Fruit fly (Drosophila melanogaster): ENCODE measurements around the gene CG6462.

Gene CG6462

dm6 chr3L:5992249-5992648, 44.7 kb upstream of the CG6462 start (continued):
- TF ChIP-seq kah (GFP tag; optimal IDR thresholded peaks at IDR 0.05) (no peak), Xbp1 (GFP tag; optimal IDR thresholded peaks at IDR 0.05) (no peak), CG34224 (GFP tag; IDR thresholded peaks at IDR 0.05; ENCODE audit: partially characterized antibody) (no peak), CG9876 (GFP tag; optimal IDR thresholded peaks at IDR 0.05) (no peak), hb (GFP tag; IDR thresholded peaks at IDR 0.05; ENCODE audit: partially characterized antibody) (no peak), ara (GFP tag; IDR thresholded peaks at IDR 0.05) (0 out of 2 replicates have a peak, but pooled peaks have one; percentile 38), CG13424 (tag; optimal IDR thresholded peaks at IDR 0.05) (no peak), org-1 (GFP tag; optimal IDR thresholded peaks at IDR 0.05) (no peak), sna (GFP tag; IDR thresholded peaks at IDR 0.05; ENCODE audit: partially characterized antibody) (no peak), MTF-1 (GFP tag; optimal IDR thresholded peaks at IDR 0.05; ENCODE audit: borderline replicate concordance) (peak; percentile 1), CG13287 (GFP tag; IDR thresholded peaks at IDR 0.05; ENCODE audit: partially characterized antibody) (no peak), BEAF-32 (GFP tag; optimal IDR thresholded peaks at IDR 0.05) (no peak), CG12071 (GFP tag; optimal IDR thresholded peaks at IDR 0.05) (no peak), CG14014 (GFP tag; IDR thresholded peaks at IDR 0.05) (no peak), Ets97D (GFP tag; optimal IDR thresholded peaks at IDR 0.05) (no peak), zfh1 (GFP tag; IDR thresholded peaks at IDR 0.05) (no peak; the same call in 2 of the 3 replicates), pb (GFP tag; optimal IDR thresholded peaks at IDR 0.05) (no peak), CG4707 (GFP tag; optimal IDR thresholded peaks at IDR 0.05) (peak; percentile 11), Ravus (GFP tag; IDR thresholded peaks at IDR 0.05) (no peak), nau (GFP tag; optimal IDR thresholded peaks at IDR 0.05) (no peak), Med (GFP tag) (peak; percentile 4), cato (GFP tag; optimal IDR thresholded peaks at IDR 0.05; ENCODE audit: borderline replicate concordance) (no peak), Optix (GFP tag; IDR thresholded peaks at IDR 0.05) (no peak), CG2712 (tag; optimal IDR thresholded peaks at IDR 0.05) (peak; percentile 11), CG14667 (GFP tag; IDR thresholded peaks at IDR 0.05) (no peak), CG11456 (GFP tag; IDR thresholded peaks at IDR 0.05) (0 out of 3 replicates have a peak, but pooled peaks have one; percentile 32), emc (GFP tag; optimal IDR thresholded peaks at IDR 0.05) (no peak), odd (GFP tag; optimal IDR thresholded peaks at IDR 0.05) (no peak), CG17568 (GFP tag; optimal IDR thresholded peaks at IDR 0.05) (peak; percentile 29), CG9817 (tag; optimal IDR thresholded peaks at IDR 0.05) (no peak), luna (GFP tag; optimal IDR thresholded peaks at IDR 0.05) (no peak), CG16815 (GFP tag; optimal IDR thresholded peaks at IDR 0.05) (no peak), CG31224 (GFP tag; IDR thresholded peaks at IDR 0.05) (no peak), Lhr (GFP tag; optimal IDR thresholded peaks at IDR 0.05) (no peak), twi (tag; optimal IDR thresholded peaks at IDR 0.05) (no peak), CG1529 (GFP tag; optimal IDR thresholded peaks at IDR 0.05) (no peak)

- TF ChIP-seq CG10321 (GFP tag; IDR thresholded peaks at IDR 0.05) (no peak), CG15696 (tag; optimal IDR thresholded peaks at IDR 0.05) (peak; percentile 17), NFAT (GFP tag; IDR thresholded peaks at IDR 0.05) (no peak), CG2199 (GFP tag; IDR thresholded peaks at IDR 0.05) (peak; percentile 28; the same call in 1 of the 3 replicates), z (GFP tag; IDR thresholded peaks at IDR 0.05) (peak; percentile 10; the same call in 1 of the 3 replicates), twi (tag; optimal IDR thresholded peaks at IDR 0.05) (peak; percentile 59), prd (optimal IDR thresholded peaks at IDR 0.05) (no peak), prd (GFP tag; IDR thresholded peaks at IDR 0.05) (no peak), fru (optimal IDR thresholded peaks at IDR 0.05) (no peak), tll (GFP tag; optimal IDR thresholded peaks at IDR 0.05) (peak in 1 of 2 experiments; percentile 17), Med (GFP tag) (peak; percentile 60), zfh1 (GFP tag; IDR thresholded peaks at IDR 0.05) (peak; percentile 26; the same call in 1 of the 3 replicates), cg (GFP tag; optimal IDR thresholded peaks at IDR 0.05) (peak; percentile 23), YL-1 (GFP tag; optimal IDR thresholded peaks at IDR 0.05) (no peak), CG1603 (tag; optimal IDR thresholded peaks at IDR 0.05) (peak; percentile 9), ac (GFP tag; optimal IDR thresholded peaks at IDR 0.05) (peak; percentile 75), sens (GFP tag) (peak; percentile 33), bbx (GFP tag; IDR thresholded peaks at IDR 0.05; ENCODE audit: partially characterized antibody) (no peak), Dip3 (GFP tag; optimal IDR thresholded peaks at IDR 0.05) (no peak)
Measured at dm6 chr3L:5992916-5993315, 44.0 kb upstream of the CG6462 start.
